Worm (Caenorhabditis elegans) whole organism, young adult: ENCODE measurements around the gene bus-4.
A peak's percentile ranks its signal among the peaks of the same experiment; 100 is the strongest.

ENCODE experiments used
- B0035.1 ChIP-seq: sonication (generic microtip); optimal IDR thresholded peaks from 2 replicates; lab custom pipeline; 2016; ENCODE audit warnings: missing genetic modification characterization, mild to moderate bottlenecking, missing compliant biosample characterization, missing genotype, missing genetic modification reagents
- F10E7.11 ChIP-seq: sonication (generic microtip); optimal IDR thresholded peaks from 2 replicates; lab custom pipeline; 2017; ENCODE audit warnings: mild to moderate bottlenecking, missing genetic modification characterization, moderate library complexity, missing compliant biosample characterization
- F52B5.7 ChIP-seq: sonication (generic microtip); optimal IDR thresholded peaks from 2 replicates; lab custom pipeline; 2016; ENCODE audit warnings: mild to moderate bottlenecking, missing genetic modification characterization, missing compliant biosample characterization
- F57C9.4 ChIP-seq: sonication (generic microtip); optimal IDR thresholded peaks from 2 replicates; lab custom pipeline; 2017; ENCODE audit warnings: mild to moderate bottlenecking, missing genetic modification characterization, missing compliant biosample characterization
- K12H6.12 ChIP-seq: fragments of 200-800 bp; sonication (Bioruptor generic); optimal IDR thresholded peaks from 2 replicates; lab custom pipeline; 2018; ENCODE audit warnings: mild to moderate bottlenecking, missing genetic modification characterization, missing compliant biosample characterization
- T26A5.8 ChIP-seq: sonication (generic microtip); optimal IDR thresholded peaks from 2 replicates; lab custom pipeline; 2016; ENCODE audit warnings: missing genetic modification characterization, missing compliant biosample characterization
- Y53F4B.3 ChIP-seq: fragments of 200-800 bp; sonication (Bioruptor generic); IDR thresholded peaks from 2 replicates; pipeline ENCODE4 v1.3.6; 2022; ENCODE audit warnings: missing genetic modification reagents, missing genetic modification characterization, missing compliant biosample characterization
- Y53G8AR.9 ChIP-seq: fragments of 200-800 bp; sonication (Bioruptor generic); conservative IDR thresholded peaks from 2 replicates; pipeline ENCODE4 v1.3.6; 2022; ENCODE audit warnings: missing genetic modification reagents, missing genetic modification characterization, missing compliant biosample characterization
- Y79H2A.3 ChIP-seq: fragments of 200-800 bp; sonication (Bioruptor generic); conservative IDR thresholded peaks from 2 replicates; pipeline ENCODE4 v1.3.6; 2022; ENCODE audit warnings: missing genetic modification reagents, missing genetic modification characterization, missing compliant biosample characterization
- Y95B8A.8 ChIP-seq: fragments of 200-800 bp; sonication (Bioruptor generic); IDR thresholded peaks from 2 replicates; pipeline ENCODE4 v1.3.6; 2022; ENCODE audit warnings: missing genetic modification reagents, missing genetic modification characterization, missing compliant biosample characterization
- ama-1 ChIP-seq, 3 experiments: fragments of 150-350 bp in 1 of 3; sonication (generic microtip) in 2 of 3; optimal IDR thresholded peaks; 2 replicates each; lab custom pipeline; 2014 to 2018; ENCODE audit warnings: missing biosample characterization in 2 of 3, missing genetic modification characterization in 2 of 3, missing genetic modification reagents in 2 of 3
- attf-5 ChIP-seq: fragments of 200-800 bp; sonication (Bioruptor generic); optimal IDR thresholded peaks from 2 replicates; lab custom pipeline; 2018; ENCODE audit warnings: mild to moderate bottlenecking, missing genetic modification characterization, missing compliant biosample characterization
- ccch-3 ChIP-seq: fragments of 200-800 bp; sonication (Bioruptor generic); optimal IDR thresholded peaks from 2 replicates; lab custom pipeline; 2018; ENCODE audit warnings: mild to moderate bottlenecking, missing genetic modification characterization, missing compliant biosample characterization
- cebp-2 ChIP-seq: fragments of 200-800 bp; sonication (Bioruptor generic); IDR thresholded peaks from 2 replicates; pipeline ENCODE4 v1.3.6; 2022; ENCODE audit warnings: missing genetic modification characterization, missing compliant biosample characterization
- chd-7 ChIP-seq: sonication (generic microtip); optimal IDR thresholded peaks from 2 replicates; lab custom pipeline; 2016; ENCODE audit warnings: mild to moderate bottlenecking, missing genetic modification characterization, moderate library complexity, missing compliant biosample characterization
- ekl-4 ChIP-seq: fragments of 200-800 bp; sonication (Bioruptor generic); IDR thresholded peaks from 2 replicates; pipeline ENCODE4 v1.3.6; 2022; ENCODE audit warnings: missing genetic modification reagents, missing genetic modification characterization, missing compliant biosample characterization
- him-1 ChIP-seq: sonication (generic microtip); optimal IDR thresholded peaks from 2 replicates; lab custom pipeline; 2016; ENCODE audit warnings: missing genotype, missing genetic modification reagents, missing genetic modification characterization, missing compliant biosample characterization
- hlh-26 ChIP-seq: fragments of 200-800 bp; sonication (Bioruptor generic); conservative IDR thresholded peaks from 2 replicates; pipeline ENCODE4 v1.3.6; 2022; ENCODE audit warnings: missing genetic modification reagents, missing genetic modification characterization, missing compliant biosample characterization
- hmg-20 ChIP-seq: fragments of 200-800 bp; sonication (Bioruptor generic); IDR thresholded peaks from 2 replicates; pipeline ENCODE4 v1.3.6; 2022; ENCODE audit warnings: missing genetic modification reagents, missing genetic modification characterization, missing compliant biosample characterization
- hsf-1 ChIP-seq: fragments of 200-800 bp; sonication (Bioruptor generic); IDR thresholded peaks from 2 replicates; pipeline ENCODE4 v1.3.6; 2022; ENCODE audit warnings: missing genetic modification reagents, missing genetic modification characterization, missing compliant biosample characterization
- lag-1 ChIP-seq: fragments of 200-800 bp; sonication (Bioruptor generic); IDR thresholded peaks from 2 replicates; pipeline ENCODE4 v1.3.6; 2022; ENCODE audit warnings: missing genetic modification reagents, missing genetic modification characterization, missing compliant biosample characterization
- let-526 ChIP-seq: fragments of 200-800 bp; sonication (Bioruptor generic); IDR thresholded peaks from 2 replicates; pipeline ENCODE4 v1.3.6; 2022; ENCODE audit warnings: missing genetic modification reagents, missing genetic modification characterization, missing compliant biosample characterization
- lin-40 ChIP-seq: sonication (generic microtip); optimal IDR thresholded peaks from 2 replicates; lab custom pipeline; 2016; ENCODE audit warnings: missing genetic modification characterization, mild to moderate bottlenecking, missing compliant biosample characterization, missing genotype, missing genetic modification reagents
- madf-8 ChIP-seq: fragments of 200-800 bp; sonication (Bioruptor generic); conservative IDR thresholded peaks from 2 replicates; pipeline ENCODE4 v1.3.6; 2022; ENCODE audit warnings: missing genetic modification reagents, missing genetic modification characterization, missing compliant biosample characterization
- nfya-2 ChIP-seq: fragments of 200-800 bp; sonication (Bioruptor generic); IDR thresholded peaks from 2 replicates; pipeline ENCODE4 v1.3.6; 2022; ENCODE audit warnings: missing genetic modification reagents, missing genetic modification characterization, missing compliant biosample characterization
- nhr-27 ChIP-seq: fragments of 200-800 bp; sonication (Bioruptor generic); optimal IDR thresholded peaks from 2 replicates; lab custom pipeline; 2018; ENCODE audit warnings: mild to moderate bottlenecking, missing genetic modification characterization, moderate library complexity, missing compliant biosample characterization
- rec-8 ChIP-seq, 2 experiments: sonication (generic microtip); optimal IDR thresholded peaks; 2 replicates each; lab custom pipeline; 2016; ENCODE audit warnings: mild to moderate bottlenecking in 2 of 2, missing genetic modification characterization in 2 of 2, missing genetic modification reagents in 2 of 2, missing genotype in 2 of 2, missing biosample characterization in 1 of 2, missing compliant biosample characterization in 1 of 2, moderate library complexity in 1 of 2
- repo-1 ChIP-seq: sonication (generic microtip); optimal IDR thresholded peaks from 2 replicates; lab custom pipeline; 2017; ENCODE audit warnings: mild to moderate bottlenecking, missing genetic modification characterization, missing compliant biosample characterization
- snpc-1.1 ChIP-seq: sonication (generic microtip); optimal IDR thresholded peaks from 2 replicates; lab custom pipeline; 2017; ENCODE audit warnings: missing genetic modification characterization, mild to moderate bottlenecking, missing compliant biosample characterization, antibody characterized with exemption, moderate library complexity, missing genotype, missing genetic modification reagents; ENCODE audit not compliant: insufficient read depth
- snpc-3.4 ChIP-seq: sonication (generic microtip); optimal IDR thresholded peaks from 2 replicates; lab custom pipeline; 2017; ENCODE audit warnings: missing genetic modification characterization, mild to moderate bottlenecking, missing compliant biosample characterization, antibody characterized with exemption, moderate library complexity, missing genotype, missing genetic modification reagents
- somi-1 ChIP-seq: fragments of 200-800 bp; sonication (Bioruptor generic); optimal IDR thresholded peaks from 2 replicates; lab custom pipeline; 2018; ENCODE audit warnings: mild to moderate bottlenecking, missing genetic modification characterization, missing compliant biosample characterization
- tbx-9 ChIP-seq: sonication (generic microtip); optimal IDR thresholded peaks from 2 replicates; lab custom pipeline; 2016; ENCODE audit warnings: borderline replicate concordance, missing genetic modification characterization, inconsistent platforms, missing compliant biosample characterization
- unc-62 ChIP-seq: fragments of 150-350 bp; optimal IDR thresholded peaks from 2 replicates; lab custom pipeline; 2014; ENCODE audit warnings: missing biosample characterization, missing genetic modification reagents, missing genetic modification characterization
- xnd-1 ChIP-seq: sonication (generic microtip); optimal IDR thresholded peaks from 2 replicates; lab custom pipeline; 2016; ENCODE audit warnings: missing genotype, missing genetic modification reagents, missing genetic modification characterization, missing compliant biosample characterization
- zfh-2 ChIP-seq: fragments of 200-800 bp; sonication (Bioruptor generic); conservative IDR thresholded peaks from 2 replicates; pipeline ENCODE4 v1.3.6; 2022; ENCODE audit warnings: missing genetic modification reagents, missing genetic modification characterization, missing compliant biosample characterization
- ztf-28 ChIP-seq: fragments of 200-800 bp; sonication (Bioruptor generic); IDR thresholded peaks from 2 replicates; pipeline ENCODE4 v1.3.6; 2022; ENCODE audit warnings: missing genetic modification reagents, missing genetic modification characterization, missing compliant biosample characterization

bus-4 gene

ce11 chrIV:4683149-4683548, 4.9 kb upstream of the bus-4 start:
- no peak for TF ChIP-seq lag-1 (GFP tag; lab: Robert Waterston, UW)
- TF ChIP-seq madf-8 = no peak
- no peak for TF ChIP-seq ama-1 (optimal IDR thresholded peaks at IDR 0.05; lab: Kevin White, UChicago)
- TF ChIP-seq ama-1 (GFP tag; optimal IDR thresholded peaks at IDR 0.05; lab: Kevin White, UChicago) = no peak
- no peak for TF ChIP-seq F52B5.7 (tag; lab: Kevin White, UChicago)
- TF ChIP-seq K12H6.12 (tag; lab: Kevin White, UChicago) = no peak
- TF ChIP-seq lin-40 = no peak

- TF ChIP-seq madf-8 = no peak
- TF ChIP-seq hmg-20 = no peak
- TF ChIP-seq ccch-3 (GFP tag; lab: Kevin White, UChicago) = no peak
- no peak for TF ChIP-seq hlh-26 (GFP tag; lab: Robert Waterston, UW)
- no peak for TF ChIP-seq nfya-2 (GFP tag; lab: Robert Waterston, UW)
- TF ChIP-seq somi-1 = no peak
- no peak for TF ChIP-seq Y53F4B.3 (GFP tag; lab: Robert Waterston, UW)
- TF ChIP-seq rec-8 (tag; optimal IDR thresholded peaks at IDR 0.05; lab: Kevin White, UChicago) = no peak
- TF ChIP-seq T26A5.8 (tag; lab: Kevin White, UChicago) = no peak
- TF ChIP-seq F57C9.4 (tag; lab: Kevin White, UChicago) = no peak
- TF ChIP-seq hsf-1 (GFP tag; lab: Robert Waterston, UW) = no peak
- no peak for TF ChIP-seq nhr-27 (tag; lab: Kevin White, UChicago)
- TF ChIP-seq tbx-9 (tag; lab: Kevin White, UChicago) = no peak
- TF ChIP-seq him-1 (tag; lab: Kevin White, UChicago) = no peak
- no peak for TF ChIP-seq snpc-3.4 (tag; lab: Kevin White, UChicago)
- TF ChIP-seq attf-5 (GFP tag; lab: Kevin White, UChicago) = no peak
- no peak for TF ChIP-seq cebp-2 (GFP tag; lab: Robert Waterston, UW)
- no peak for TF ChIP-seq B0035.1 (tag; lab: Kevin White, UChicago)
Measured at ce11 chrIV:4686291-4686830, 1.7 kb upstream of the bus-4 start.

ce11 chrIV:4686898-4687297, 1.2 kb upstream of the bus-4 start:
- TF ChIP-seq zfh-2 (GFP tag; lab: Robert Waterston, UW) = peak; percentile 66
- TF ChIP-seq Y95B8A.8 (GFP tag; lab: Robert Waterston, UW) = no peak

ce11 chrIV:4692463-4692862, 4.4 kb downstream of the bus-4 start, which contains the start of gene spe-51:
Gene spe-51 (plus strand): TSS chrIV:4692763.
- TF ChIP-seq let-526 = no peak
- TF ChIP-seq madf-8 = no peak
- TF ChIP-seq ekl-4 (GFP tag; lab: Robert Waterston, UW) = no peak
- no peak for TF ChIP-seq xnd-1 (tag; lab: Kevin White, UChicago)
- TF ChIP-seq F10E7.11 (tag; lab: Kevin White, UChicago) = no peak
- TF ChIP-seq ztf-28 (GFP tag; lab: Robert Waterston, UW) = no peak
- no peak for TF ChIP-seq hlh-26 (GFP tag; lab: Robert Waterston, UW)
- no peak for TF ChIP-seq Y53G8AR.9 (GFP tag; lab: Robert Waterston, UW)
- no peak for TF ChIP-seq snpc-1.1 (tag; lab: Kevin White, UChicago)
- TF ChIP-seq chd-7 (tag; lab: Kevin White, UChicago) = no peak
- TF ChIP-seq nfya-2 (GFP tag; lab: Robert Waterston, UW) = no peak
- TF ChIP-seq Y79H2A.3 (GFP tag; lab: Robert Waterston, UW) = no peak
- TF ChIP-seq repo-1 (tag; lab: Kevin White, UChicago) = no peak
- no peak for TF ChIP-seq unc-62
